Fruit fly (Drosophila melanogaster) whole organism, embryonic: ENCODE results near the gene rk.

Source experiments
- Asciz ChIP-seq: fragments of 200-800 bp; sonication (Bioruptor generic); optimal IDR thresholded peaks from 2 replicates; lab custom pipeline; 2017; ENCODE audit warnings: missing biosample characterization, mild to moderate bottlenecking, missing genetic modification characterization, missing genetic modification reagents
- CG10267 ChIP-seq: fragments of 200-800 bp; sonication (Bioruptor generic); optimal IDR thresholded peaks from 2 replicates; lab custom pipeline; 2018; ENCODE audit warnings: missing biosample characterization, mild to moderate bottlenecking, missing genetic modification characterization, moderate library complexity
- CG11093 ChIP-seq: fragments of 200-800 bp; sonication (Bioruptor generic); IDR thresholded peaks from 3 replicates; pipeline ENCODE4 v1.3.6; 2022; ENCODE audit warnings: missing biosample characterization, missing genetic modification characterization
- CG11504 ChIP-seq: fragments of 200-800 bp; sonication (Bioruptor generic); optimal IDR thresholded peaks from 3 replicates; lab custom pipeline; 2019; ENCODE audit warnings: missing biosample characterization, mild to moderate bottlenecking, missing genetic modification characterization, moderate library complexity
- CG12236 ChIP-seq: fragments of 200-800 bp; sonication (Bioruptor generic); optimal IDR thresholded peaks from 2 replicates; lab custom pipeline; 2016; ENCODE audit warnings: missing biosample characterization, missing genetic modification characterization
- CG13296 ChIP-seq: fragments of 200-800 bp; sonication (Bioruptor generic); optimal IDR thresholded peaks from 3 replicates; lab custom pipeline; 2018; ENCODE audit warnings: missing biosample characterization, mild to moderate bottlenecking, missing genetic modification characterization
- CG13624 ChIP-seq: fragments of 200-800 bp; sonication (Bioruptor generic); optimal IDR thresholded peaks from 2 replicates; lab custom pipeline; 2016; ENCODE audit warnings: missing biosample characterization, missing genetic modification characterization
- CG15479 ChIP-seq: fragments of 200-800 bp; sonication (Bioruptor generic); optimal IDR thresholded peaks from 3 replicates; lab custom pipeline; 2019; ENCODE audit warnings: missing biosample characterization, mild to moderate bottlenecking, missing genetic modification characterization, moderate library complexity
- CG17359 ChIP-seq: fragments of 200-800 bp; sonication (Bioruptor generic); optimal IDR thresholded peaks from 3 replicates; lab custom pipeline; 2018; ENCODE audit warnings: missing biosample characterization, mild to moderate bottlenecking, missing genetic modification characterization, moderate library complexity
- CG17912 ChIP-seq: fragments of 200-800 bp; sonication (Bioruptor generic); optimal IDR thresholded peaks from 2 replicates; lab custom pipeline; 2018; ENCODE audit warnings: missing biosample characterization, mild to moderate bottlenecking, missing genetic modification characterization
- CG18262 ChIP-seq: fragments of 200-800 bp; optimal IDR thresholded peaks from 3 replicates; lab custom pipeline; 2019; ENCODE audit warnings: missing biosample characterization, mild to moderate bottlenecking, missing genetic modification characterization, moderate library complexity
- CG30431 ChIP-seq: fragments of 200-800 bp; sonication (Bioruptor generic); optimal IDR thresholded peaks from 2 replicates; lab custom pipeline; 2017; ENCODE audit warnings: missing biosample characterization, missing genetic modification characterization
- CG43689 ChIP-seq: fragments of 200-800 bp; sonication (Bioruptor generic); IDR thresholded peaks from 2 replicates; pipeline ENCODE4 v1.3.6; 2022; ENCODE audit warnings: missing biosample characterization, missing genetic modification characterization
- CG4424 ChIP-seq: fragments of 200-800 bp; sonication (Bioruptor generic); optimal IDR thresholded peaks from 3 replicates; lab custom pipeline; 2016; ENCODE audit warnings: missing biosample characterization, missing genetic modification characterization
- CG6791 ChIP-seq: fragments of 200-800 bp; sonication (Bioruptor generic); IDR thresholded peaks from 3 replicates; pipeline ENCODE4 v1.3.6; 2022; ENCODE audit warnings: missing biosample characterization, missing genetic modification characterization; ENCODE audit not compliant: partially characterized antibody
- CG7556 ChIP-seq: fragments of 200-800 bp; sonication (Bioruptor generic); optimal IDR thresholded peaks from 2 replicates; lab custom pipeline; 2017; ENCODE audit warnings: missing biosample characterization, mild to moderate bottlenecking, missing genetic modification characterization
- CG8089 ChIP-seq: fragments of 200-800 bp; sonication (Bioruptor generic); optimal IDR thresholded peaks from 3 replicates; lab custom pipeline; 2016; ENCODE audit warnings: missing biosample characterization, missing genetic modification characterization
- CG9215 ChIP-seq: fragments of 200-800 bp; sonication (Bioruptor generic); IDR thresholded peaks from 2 replicates; pipeline ENCODE4 v1.3.6; 2022; ENCODE audit warnings: missing biosample characterization, missing genetic modification characterization
- E2f2 ChIP-seq: fragments of 200-800 bp; sonication (Bioruptor generic); IDR thresholded peaks from 2 replicates; pipeline ENCODE4 v1.3.6; 2022; ENCODE audit warnings: missing biosample characterization, missing genetic modification characterization
- Gsc ChIP-seq: fragments of 200-800 bp; sonication (Bioruptor generic); IDR thresholded peaks from 2 replicates; pipeline ENCODE4 v1.3.6; 2022; ENCODE audit warnings: missing biosample characterization, missing genetic modification characterization
- HLHmδ ChIP-seq: fragments of 200-800 bp; sonication (Bioruptor generic); optimal IDR thresholded peaks from 2 replicates; lab custom pipeline; 2018; ENCODE audit warnings: missing biosample characterization, mild to moderate bottlenecking, missing genetic modification characterization, moderate library complexity
- Hr51 ChIP-seq, 2 experiments: fragments of 200-800 bp; sonication (Bioruptor generic); optimal IDR thresholded peaks; 2 replicates in 1 of 2; 3 replicates in 1 of 2; lab custom pipeline; 2016 to 2018; ENCODE audit warnings: missing biosample characterization in 2 of 2, missing genetic modification characterization in 2 of 2, mild to moderate bottlenecking in 1 of 2, moderate library complexity in 1 of 2
- Max ChIP-seq: fragments of 200-800 bp; sonication (Bioruptor generic); optimal IDR thresholded peaks from 2 replicates; lab custom pipeline; 2016; ENCODE audit warnings: missing biosample characterization, mild to moderate bottlenecking, missing genetic modification characterization
- Med ChIP-seq: fragments of 200-800 bp; sonication (Bioruptor generic); peaks from one replicate; lab custom pipeline; 2016; ENCODE audit warnings: missing biosample characterization, missing genetic modification characterization, mild to moderate bottlenecking, inconsistent platforms, moderate library complexity
- Neu2 ChIP-seq: fragments of 200-800 bp; sonication (Bioruptor generic); optimal IDR thresholded peaks from 3 replicates; lab custom pipeline; 2016; ENCODE audit warnings: missing biosample characterization, missing genetic modification characterization, borderline replicate concordance
- Oaz ChIP-seq: fragments of 200-800 bp; sonication (Bioruptor generic); IDR thresholded peaks from 2 replicates; pipeline ENCODE4 v1.3.6; 2022; ENCODE audit warnings: missing biosample characterization, missing genetic modification characterization
- Scr ChIP-seq: fragments of 200-800 bp; sonication (Bioruptor generic); IDR thresholded peaks from 2 replicates; pipeline ENCODE4 v1.3.6; 2022; ENCODE audit warnings: missing biosample characterization, missing genetic modification characterization; ENCODE audit not compliant: partially characterized antibody
- ase ChIP-seq: fragments of 200-800 bp; sonication (Bioruptor generic); IDR thresholded peaks from 3 replicates; pipeline ENCODE4 v1.3.6; 2022; ENCODE audit warnings: missing biosample characterization, missing genetic modification characterization
- az2 ChIP-seq: fragments of 200-800 bp; sonication (Bioruptor generic); optimal IDR thresholded peaks from 3 replicates; lab custom pipeline; 2016; ENCODE audit warnings: missing biosample characterization, missing genetic modification characterization
- bab2 ChIP-seq: fragments of 200-800 bp; sonication (Bioruptor generic); optimal IDR thresholded peaks from 2 replicates; lab custom pipeline; 2016; ENCODE audit warnings: missing biosample characterization, missing genetic modification characterization
- cas ChIP-seq: fragments of 200-800 bp; sonication (Bioruptor generic); IDR thresholded peaks from 2 replicates; pipeline ENCODE4 v1.3.6; 2022; ENCODE audit warnings: missing biosample characterization, missing genetic modification characterization
- ci ChIP-seq: fragments of 200-800 bp; sonication (Bioruptor generic); IDR thresholded peaks from 3 replicates; pipeline ENCODE4 v1.3.6; 2022; ENCODE audit warnings: missing biosample characterization, missing genetic modification characterization
- croc ChIP-seq: fragments of 200-800 bp; sonication (Bioruptor generic); conservative IDR thresholded peaks from 3 replicates; pipeline ENCODE4 v1.3.6; 2022; ENCODE audit warnings: missing biosample characterization, missing genetic modification characterization
- da ChIP-seq: fragments of 200-800 bp; sonication (Bioruptor generic); optimal IDR thresholded peaks from 2 replicates; lab custom pipeline; 2016; ENCODE audit warnings: missing biosample characterization, missing genetic modification characterization
- dan ChIP-seq: fragments of 200-800 bp; sonication (Bioruptor generic); IDR thresholded peaks from 2 replicates; pipeline ENCODE4 v1.3.6; 2022; ENCODE audit warnings: missing biosample characterization, missing genetic modification characterization
- dati ChIP-seq: fragments of 200-800 bp; sonication (Bioruptor generic); IDR thresholded peaks from 2 replicates; pipeline ENCODE4 v1.3.6; 2022; ENCODE audit warnings: missing biosample characterization, missing genetic modification characterization
- emc ChIP-seq: fragments of 200-800 bp; sonication (Bioruptor generic); optimal IDR thresholded peaks from 2 replicates; lab custom pipeline; 2016; ENCODE audit warnings: missing biosample characterization, missing genetic modification characterization
- ftz-f1 ChIP-seq: fragments of 200-800 bp; sonication (Bioruptor generic); optimal IDR thresholded peaks from 2 replicates; lab custom pipeline; 2016; ENCODE audit warnings: missing biosample characterization, missing genetic modification characterization
- insv ChIP-seq, 2 experiments: fragments of 200-800 bp; sonication (Bioruptor generic); optimal IDR thresholded peaks; 3 replicates each; lab custom pipeline; 2016 to 2018; ENCODE audit warnings: missing biosample characterization in 2 of 2, missing genetic modification characterization in 2 of 2
- mam ChIP-seq: fragments of 200-800 bp; sonication (Bioruptor generic); optimal IDR thresholded peaks from 3 replicates; lab custom pipeline; 2016; ENCODE audit warnings: missing biosample characterization, missing genetic modification characterization
- nom ChIP-seq: fragments of 200-800 bp; sonication (Bioruptor generic); optimal IDR thresholded peaks from 2 replicates; lab custom pipeline; 2017; ENCODE audit warnings: missing biosample characterization, missing genetic modification characterization, mild to moderate bottlenecking, moderate library complexity, missing genetic modification reagents
- prd ChIP-seq, 3 experiments: fragments of >200 bp in 2 of 3; fragments of 200-800 bp in 1 of 3; sonication (Bioruptor generic) in 1 of 3; optimal IDR thresholded peaks in 2 of 3; IDR thresholded peaks in 1 of 3; 2 replicates in 2 of 3; 3 replicates in 1 of 3; pipeline versions ENCODE4 v1.3.6 to Lab custom; 2017 to 2022; ENCODE audit warnings: missing biosample characterization in 1 of 3, missing genetic modification characterization in 1 of 3
- repo ChIP-seq: fragments of 200-800 bp; sonication (Bioruptor generic); optimal IDR thresholded peaks from 2 replicates; lab custom pipeline; 2016; ENCODE audit warnings: missing biosample characterization, missing genetic modification characterization
- ro ChIP-seq: fragments of 200-800 bp; sonication (Bioruptor generic); IDR thresholded peaks from 2 replicates; pipeline ENCODE4 v1.3.6; 2022; ENCODE audit warnings: missing biosample characterization, missing genetic modification characterization
- scrt ChIP-seq: fragments of 200-800 bp; sonication (Bioruptor generic); optimal IDR thresholded peaks from 2 replicates; lab custom pipeline; 2018; ENCODE audit warnings: missing biosample characterization, mild to moderate bottlenecking, missing genetic modification characterization, moderate library complexity
- sima ChIP-seq: fragments of 200-800 bp; sonication (Bioruptor generic); optimal IDR thresholded peaks from 2 replicates; lab custom pipeline; 2016; ENCODE audit warnings: missing biosample characterization, missing genetic modification characterization
- sr ChIP-seq: fragments of 200-800 bp; sonication (Bioruptor generic); IDR thresholded peaks from 3 replicates; pipeline ENCODE4 v1.3.6; 2022; ENCODE audit warnings: missing biosample characterization, missing genetic modification characterization
- stwl ChIP-seq: fragments of 200-800 bp; sonication (Bioruptor generic); optimal IDR thresholded peaks from 3 replicates; lab custom pipeline; 2018; ENCODE audit warnings: missing biosample characterization, mild to moderate bottlenecking, missing genetic modification characterization, moderate library complexity
- yki ChIP-seq: fragments of >200 bp; optimal IDR thresholded peaks from 3 replicates; lab custom pipeline; 2018

rk gene

DNA sequence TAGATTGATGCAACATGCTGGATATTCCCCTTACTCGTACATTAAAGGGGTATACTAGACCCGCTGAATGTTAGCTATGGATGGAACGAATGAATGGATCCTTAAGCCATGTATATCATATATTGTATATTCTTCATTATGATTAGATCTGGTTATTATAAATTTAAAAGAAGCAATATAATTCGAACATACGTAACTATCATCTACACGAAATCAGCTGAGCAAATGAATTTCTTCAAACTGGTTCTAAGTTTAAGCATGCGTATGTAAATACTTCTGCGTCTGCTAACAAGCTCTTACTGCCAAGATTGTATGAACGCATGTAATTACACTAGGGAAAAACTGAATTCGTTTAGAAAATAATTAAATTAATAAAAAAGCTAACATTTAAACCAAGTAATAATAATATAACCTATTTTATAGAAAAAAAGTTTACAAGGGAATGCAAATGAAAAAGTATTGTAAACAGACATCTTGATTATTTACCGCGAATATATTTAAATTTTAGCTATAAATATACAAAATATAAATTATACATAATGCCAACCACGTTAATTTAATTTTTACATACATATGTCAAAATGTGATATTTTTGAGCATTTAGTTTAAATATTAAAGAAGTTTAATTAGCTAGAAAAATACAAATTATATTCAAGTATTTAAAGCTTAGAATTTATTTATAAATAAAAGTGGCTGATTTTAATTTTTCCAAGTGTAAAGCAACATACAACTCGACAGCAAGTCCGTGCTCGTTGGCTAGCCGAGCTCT, 20.0 kb upstream of the rk start (continued):
- TF ChIP-seq E2f2 (GFP tag; lab: Robert Waterston, UW) (peak; percentile 45; the same call in 1 of the 2 replicates), CG8089 (peak; percentile 46), repo (GFP tag; lab: Kevin White, UChicago) (no peak), HLHmδ (GFP tag; lab: Kevin White, UChicago) (no peak), mam (GFP tag; lab: Kevin White, UChicago) (peak; percentile 59), Oaz (no peak), croc (GFP tag; lab: Robert Waterston, UW) (no peak; the same call in 2 of the 3 replicates), Gsc (GFP tag; lab: Robert Waterston, UW) (no peak), CG4424 (GFP tag; lab: Kevin White, UChicago) (peak; percentile 61), CG18262 (tag; lab: Kevin White, UChicago) (peak; percentile 93), da (GFP tag; lab: Kevin White, UChicago) (no peak), CG13624 (GFP tag; lab: Kevin White, UChicago) (peak; percentile 4), dati (GFP tag; lab: Robert Waterston, UW) (0 out of 2 replicates have a peak, but pooled peaks have one; percentile 42), CG30431 (GFP tag; lab: Kevin White, UChicago) (no peak), Hr51 (GFP tag; optimal IDR thresholded peaks at IDR 0.05; lab: Kevin White, UChicago) (peak; percentile 7 to 76), prd (optimal IDR thresholded peaks at IDR 0.05; lab: Kevin White, UChicago) (no peak), prd (GFP tag; IDR thresholded peaks at IDR 0.05; lab: Robert Waterston, UW) (peak; percentile 68; the same call in 2 of the 3 replicates), CG7556 (GFP tag; lab: Kevin White, UChicago) (peak; percentile 91), Asciz (peak; percentile 17), CG12236 (GFP tag; lab: Kevin White, UChicago) (no peak), stwl (tag; lab: Kevin White, UChicago) (no peak), sr (GFP tag; lab: Robert Waterston, UW) (no peak), CG43689 (GFP tag; lab: Robert Waterston, UW) (0 out of 2 replicates have a peak, but pooled peaks have one; percentile 24), nom (GFP tag; lab: Kevin White, UChicago) (no peak), bab2 (peak; percentile 38), ro (GFP tag; lab: Robert Waterston, UW) (no peak), scrt (GFP tag; lab: Kevin White, UChicago) (no peak), insv (GFP tag; optimal IDR thresholded peaks at IDR 0.05; lab: Kevin White, UChicago) (no peak), Med (GFP tag; lab: Kevin White, UChicago) (peak; percentile 88), CG17359 (peak; percentile 66), CG11504 (peak; percentile 81), CG13296 (no peak), ase (GFP tag; lab: Robert Waterston, UW) (0 out of 3 replicates have a peak, but pooled peaks have one; percentile 44), Neu2 (no peak), Scr (GFP tag; lab: Robert Waterston, UW) (no peak), ci (GFP tag; lab: Robert Waterston, UW) (peak; percentile 80), CG9215 (no peak; the same call in none of the 2 replicates), Max (GFP tag; lab: Kevin White, UChicago) (peak; percentile 26), dan (GFP tag; lab: Robert Waterston, UW) (no peak), sima (GFP tag; lab: Kevin White, UChicago) (no peak), CG17912 (no peak), ftz-f1 (GFP tag; lab: Kevin White, UChicago) (no peak), CG10267 (tag; lab: Kevin White, UChicago) (peak; percentile 69), CG6791 (GFP tag; lab: Robert Waterston, UW) (no peak), CG15479 (GFP tag; lab: Kevin White, UChicago) (no peak), CG11093 (GFP tag; lab: Robert Waterston, UW) (no peak; the same call in 2 of the 3 replicates), emc (GFP tag; lab: Kevin White, UChicago) (no peak), yki (lab: Kevin White, UChicago) (no peak), az2 (GFP tag; lab: Kevin White, UChicago) (peak; percentile 40), cas (GFP tag; lab: Robert Waterston, UW) (0 out of 2 replicates have a peak, but pooled peaks have one; percentile 5)
